Fruit fly (Drosophila melanogaster) Kc167 (cell line): ENCODE results near the gene CG34376.

Source experiments
- Myc ChIP-seq: fragments of >200 bp; optimal IDR thresholded peaks from 2 replicates; lab custom pipeline; 2017; ENCODE audit warnings: missing external identifiers
- h ChIP-seq: fragments of >200 bp; optimal IDR thresholded peaks from 3 replicates; lab custom pipeline; 2018; ENCODE audit warnings: missing external identifiers
- insv ChIP-seq: fragments of >200 bp; optimal IDR thresholded peaks from 3 replicates; lab custom pipeline; 2018; ENCODE audit warnings: missing external identifiers
- psq ChIP-seq: fragments of >200 bp; optimal IDR thresholded peaks from 2 replicates; lab custom pipeline; 2017; ENCODE audit warnings: missing external identifiers
- ttk ChIP-seq: sonication (Bioruptor generic); optimal IDR thresholded peaks from 2 replicates; lab custom pipeline; 2017; ENCODE audit warnings: missing external identifiers

- TF ChIP-seq ttk (lab: Kevin White, UChicago) = no peak
- TF ChIP-seq Myc (lab: Kevin White, UChicago) = no peak
- TF ChIP-seq psq = no peak
- no peak for TF ChIP-seq insv (lab: Kevin White, UChicago)
- no peak for TF ChIP-seq h
Observed at dm6 chr3R:22438301-22438700, 9.6 kb upstream of the CG34376 start.
